Worm (Caenorhabditis elegans) whole organism, L4 larva: ENCODE measurements around the gene R10E4.6.

Experiments used
- F10B5.3 ChIP-seq: sonication (generic microtip); optimal IDR thresholded peaks from 2 replicates; lab custom pipeline; 2016; ENCODE audit warnings: mild to moderate bottlenecking, missing genetic modification characterization, missing compliant biosample characterization
- T20F7.1 ChIP-seq: fragments of 200-800 bp; sonication (Bioruptor generic); optimal IDR thresholded peaks from 2 replicates; lab custom pipeline; 2018; ENCODE audit warnings: mild to moderate bottlenecking, missing genetic modification characterization, missing compliant biosample characterization
- Y105C5A.15 ChIP-seq: fragments of 200-800 bp; sonication (Bioruptor generic); IDR thresholded peaks from 2 replicates; pipeline ENCODE4 v1.3.6; 2022; ENCODE audit warnings: missing genetic modification characterization, missing compliant biosample characterization
- Y75B8A.6 ChIP-seq: fragments of 200-800 bp; sonication (Bioruptor generic); IDR thresholded peaks from 2 replicates; pipeline ENCODE4 v1.3.6; 2022; ENCODE audit warnings: missing genetic modification reagents, missing genetic modification characterization, missing compliant biosample characterization
- ZK337.2 ChIP-seq: fragments of 200-800 bp; sonication (Bioruptor generic); IDR thresholded peaks from 2 replicates; pipeline ENCODE4 v1.3.6; 2022; ENCODE audit warnings: missing genetic modification reagents, missing genetic modification characterization, missing compliant biosample characterization
- aha-1 ChIP-seq: fragments of 150-350 bp; peaks from one replicate; lab custom pipeline; 2014; ENCODE audit warnings: missing biosample characterization, missing genetic modification characterization
- aly-2 ChIP-seq: sonication (generic microtip); optimal IDR thresholded peaks from 2 replicates; lab custom pipeline; 2018; ENCODE audit warnings: missing biosample characterization, missing genetic modification characterization
- arid-1 ChIP-seq: fragments of 200-800 bp; sonication (Bioruptor generic); conservative IDR thresholded peaks from 2 replicates; pipeline ENCODE4 v1.3.6; 2022; ENCODE audit warnings: missing genetic modification reagents, missing genetic modification characterization, missing compliant biosample characterization
- ceh-28 ChIP-seq: fragments of 150-350 bp; optimal IDR thresholded peaks from 2 replicates; lab custom pipeline; 2014; ENCODE audit warnings: missing biosample characterization, missing genetic modification reagents, missing genetic modification characterization
- ceh-32 ChIP-seq: sonication (generic microtip); optimal IDR thresholded peaks from 2 replicates; lab custom pipeline; 2016; ENCODE audit warnings: mild to moderate bottlenecking, missing genetic modification characterization, missing compliant biosample characterization; ENCODE audit not compliant: poor library complexity
- ceh-44 ChIP-seq: fragments of 200-800 bp; sonication (Bioruptor generic); IDR thresholded peaks from 2 replicates; pipeline ENCODE4 v1.3.6; 2022; ENCODE audit warnings: missing genetic modification reagents, missing genetic modification characterization, missing compliant biosample characterization
- ces-1 ChIP-seq: fragments of 150-350 bp; sonication (generic microtip); optimal IDR thresholded peaks from 4 replicates; lab custom pipeline; 2014; ENCODE audit warnings: missing biosample characterization, missing genetic modification reagents, missing genetic modification characterization
- cey-2 ChIP-seq: sonication (generic microtip); optimal IDR thresholded peaks from 3 replicates; lab custom pipeline; 2017; ENCODE audit warnings: missing genetic modification characterization, mild to moderate bottlenecking, missing compliant biosample characterization, antibody characterized with exemption, borderline replicate concordance; ENCODE audit not compliant: insufficient read depth
- daf-16 ChIP-seq, 3 experiments: sonication (generic microtip); optimal IDR thresholded peaks; 2 replicates each; lab custom pipeline; 2016 to 2017; ENCODE audit warnings: missing genetic modification characterization in 3 of 3, missing genetic modification reagents in 3 of 3, mild to moderate bottlenecking in 2 of 3, missing compliant biosample characterization in 2 of 3, missing biosample characterization in 1 of 3, moderate library complexity in 1 of 3
- dmd-6 ChIP-seq: fragments of 200-800 bp; sonication (Bioruptor generic); IDR thresholded peaks from 2 replicates; pipeline ENCODE4 v1.3.6; 2022; ENCODE audit warnings: missing genetic modification reagents, missing genetic modification characterization, missing compliant biosample characterization
- dmd-9 ChIP-seq: fragments of 200-800 bp; sonication (Bioruptor generic); IDR thresholded peaks from 2 replicates; pipeline ENCODE4 v1.3.6; 2022; ENCODE audit warnings: missing genetic modification reagents, missing genetic modification characterization, missing compliant biosample characterization
- dpl-1 ChIP-seq: fragments of 150-350 bp; optimal IDR thresholded peaks from 2 replicates; lab custom pipeline; 2014; ENCODE audit warnings: missing biosample characterization, missing genetic modification reagents, missing genetic modification characterization
- egl-27 ChIP-seq: sonication (generic microtip); optimal IDR thresholded peaks from 3 replicates; lab custom pipeline; 2017; ENCODE audit warnings: missing biosample characterization, missing genetic modification reagents, missing genetic modification characterization
- egl-43 ChIP-seq: fragments of 200-800 bp; sonication (Bioruptor generic); IDR thresholded peaks from 2 replicates; pipeline ENCODE4 v1.3.6; 2022; ENCODE audit warnings: missing genetic modification reagents, missing genetic modification characterization, missing compliant biosample characterization
- fkh-10 ChIP-seq: fragments of 150-350 bp; optimal IDR thresholded peaks from 2 replicates; lab custom pipeline; 2014; ENCODE audit warnings: missing biosample characterization, missing genetic modification reagents, missing genetic modification characterization
- gei-8 ChIP-seq: fragments of 200-800 bp; sonication (Bioruptor generic); optimal IDR thresholded peaks from 2 replicates; lab custom pipeline; 2018; ENCODE audit warnings: mild to moderate bottlenecking, missing genetic modification characterization, missing compliant biosample characterization
- hif-1 ChIP-seq, 2 experiments: sonication (generic microtip); optimal IDR thresholded peaks; 2 replicates each; lab custom pipeline; 2016 to 2017; ENCODE audit warnings: missing compliant biosample characterization in 2 of 2, missing genetic modification characterization in 2 of 2, missing genetic modification reagents in 2 of 2, missing genotype in 2 of 2, mild to moderate bottlenecking in 1 of 2
- hlh-30 ChIP-seq: sonication (generic microtip); optimal IDR thresholded peaks from 2 replicates; lab custom pipeline; 2017; ENCODE audit warnings: antibody characterized with exemption, mild to moderate bottlenecking, missing genetic modification characterization, missing compliant biosample characterization; ENCODE audit not compliant: insufficient read depth
- hmg-1.1 ChIP-seq: fragments of 200-800 bp; sonication (Bioruptor generic); IDR thresholded peaks from 2 replicates; pipeline ENCODE4 v1.3.6; 2022; ENCODE audit warnings: missing genetic modification reagents, missing genetic modification characterization, missing compliant biosample characterization
- lim-7 ChIP-seq: fragments of 200-800 bp; sonication (Bioruptor generic); IDR thresholded peaks from 2 replicates; pipeline ENCODE4 v1.3.6; 2022; ENCODE audit warnings: missing genetic modification characterization, missing compliant biosample characterization
- lin-29 ChIP-seq: fragments of 200-800 bp; sonication (Bioruptor generic); IDR thresholded peaks from 2 replicates; pipeline ENCODE4 v1.3.6; 2022; ENCODE audit warnings: missing genetic modification reagents, missing genetic modification characterization, missing compliant biosample characterization
- lir-3 ChIP-seq: sonication (generic microtip); optimal IDR thresholded peaks from 2 replicates; lab custom pipeline; 2016; ENCODE audit warnings: mild to moderate bottlenecking, missing genetic modification characterization, missing compliant biosample characterization
- lsy-2 ChIP-seq, 2 experiments: fragments of 150-350 bp in 1 of 2; sonication (generic microtip) in 1 of 2; optimal IDR thresholded peaks; 2 replicates each; lab custom pipeline; 2014 to 2017; ENCODE audit warnings: missing biosample characterization in 2 of 2, missing genetic modification characterization in 2 of 2
- mdl-1 ChIP-seq, 2 experiments: fragments of 150-350 bp in 1 of 2; sonication (generic microtip) in 1 of 2; optimal IDR thresholded peaks; 2 replicates each; lab custom pipeline; 2014 to 2017; ENCODE audit warnings: missing biosample characterization in 2 of 2, missing genetic modification characterization in 2 of 2
- mdt-29 ChIP-seq: fragments of 200-800 bp; sonication (Bioruptor generic); IDR thresholded peaks from 2 replicates; pipeline ENCODE4 v1.3.6; 2022; ENCODE audit warnings: missing genetic modification reagents, missing genetic modification characterization, missing compliant biosample characterization
- mes-2 ChIP-seq: sonication (generic microtip); optimal IDR thresholded peaks from 2 replicates; lab custom pipeline; 2016; ENCODE audit warnings: missing genotype, mild to moderate bottlenecking, missing genetic modification characterization, missing compliant biosample characterization; ENCODE audit not compliant: poor library complexity, severe bottlenecking
- mxl-3 ChIP-seq: fragments of 200-800 bp; sonication (Bioruptor generic); optimal IDR thresholded peaks from 2 replicates; lab custom pipeline; 2018; ENCODE audit warnings: mild to moderate bottlenecking, missing genetic modification characterization, missing compliant biosample characterization
- nhr-102 ChIP-seq: sonication (generic microtip); optimal IDR thresholded peaks from 2 replicates; lab custom pipeline; 2016; ENCODE audit warnings: mild to moderate bottlenecking, missing genetic modification characterization, moderate library complexity, missing compliant biosample characterization
- nhr-111 ChIP-seq: fragments of 200-800 bp; sonication (Bioruptor generic); optimal IDR thresholded peaks from 2 replicates; lab custom pipeline; 2018; ENCODE audit warnings: mild to moderate bottlenecking, missing genetic modification characterization, missing compliant biosample characterization
- nhr-237 ChIP-seq: sonication (generic microtip); optimal IDR thresholded peaks from 2 replicates; lab custom pipeline; 2017; ENCODE audit warnings: missing biosample characterization, missing genetic modification characterization
- nhr-25 ChIP-seq: sonication (generic microtip); optimal IDR thresholded peaks from 2 replicates; lab custom pipeline; 2017; ENCODE audit warnings: missing genetic modification characterization, mild to moderate bottlenecking, missing compliant biosample characterization, antibody characterized with exemption, moderate library complexity, borderline replicate concordance; ENCODE audit not compliant: insufficient read depth
- nhr-77 ChIP-seq: fragments of 150-350 bp; optimal IDR thresholded peaks from 2 replicates; lab custom pipeline; 2014; ENCODE audit warnings: missing biosample characterization, missing genetic modification characterization
- pha-4 ChIP-seq, 2 experiments: fragments of 150-350 bp in 1 of 2; fragments of 200-800 bp in 1 of 2; sonication (Bioruptor generic) in 1 of 2; IDR thresholded peaks in 1 of 2; optimal IDR thresholded peaks in 1 of 2; 2 replicates each; pipeline versions ENCODE4 v1.3.6 to Lab custom; 2014 to 2022; ENCODE audit warnings: missing genetic modification characterization in 2 of 2, missing genetic modification reagents in 2 of 2, missing biosample characterization in 1 of 2, missing compliant biosample characterization in 1 of 2
- saeg-2 ChIP-seq: fragments of 200-800 bp; sonication (Bioruptor generic); IDR thresholded peaks from 2 replicates; pipeline ENCODE4 v1.3.6; 2022; ENCODE audit warnings: missing genetic modification reagents, missing genetic modification characterization, missing compliant biosample characterization
- set-16 ChIP-seq: fragments of 200-800 bp; sonication (Bioruptor generic); IDR thresholded peaks from 2 replicates; pipeline ENCODE4 v1.3.6; 2022; ENCODE audit warnings: missing genetic modification reagents, missing genetic modification characterization, missing compliant biosample characterization
- snpc-1.2 ChIP-seq: fragments of 200-800 bp; sonication (Bioruptor generic); IDR thresholded peaks from 2 replicates; pipeline ENCODE4 v1.3.6; 2022; ENCODE audit warnings: missing genetic modification reagents, missing genetic modification characterization, missing compliant biosample characterization
- tag-97 ChIP-seq: fragments of 200-800 bp; sonication (Bioruptor generic); IDR thresholded peaks from 2 replicates; pipeline ENCODE4 v1.3.6; 2022; ENCODE audit warnings: missing genetic modification characterization, missing compliant biosample characterization
- tra-1 ChIP-seq: fragments of 200-800 bp; sonication (Bioruptor generic); IDR thresholded peaks from 2 replicates; pipeline ENCODE4 v1.3.6; 2022; ENCODE audit warnings: missing genetic modification reagents, missing genetic modification characterization, missing compliant biosample characterization
- unc-130 ChIP-seq: sonication (generic microtip); optimal IDR thresholded peaks from 2 replicates; lab custom pipeline; 2016; ENCODE audit warnings: missing genetic modification reagents, missing genetic modification characterization, missing compliant biosample characterization
- unc-62 ChIP-seq, 3 experiments: fragments of 150-350 bp in 1 of 3; sonication (generic microtip); optimal IDR thresholded peaks in 2 of 3; peaks in 1 of 3; 1 replicate in 1 of 3; 2 replicates in 2 of 3; lab custom pipeline; 2014 to 2017; ENCODE audit warnings: missing biosample characterization in 3 of 3, missing genetic modification characterization in 3 of 3, missing genetic modification reagents in 3 of 3, missing genotype in 1 of 3
- zag-1 ChIP-seq: fragments of 150-350 bp; optimal IDR thresholded peaks from 2 replicates; lab custom pipeline; 2014; ENCODE audit warnings: missing biosample characterization, missing genetic modification characterization
- zfp-2 ChIP-seq: sonication (generic microtip); optimal IDR thresholded peaks from 2 replicates; lab custom pipeline; 2016; ENCODE audit warnings: mild to moderate bottlenecking, missing genetic modification characterization, missing compliant biosample characterization
- ztf-11 ChIP-seq: fragments of 150-350 bp; optimal IDR thresholded peaks from 2 replicates; lab custom pipeline; 2014; ENCODE audit warnings: missing biosample characterization, missing genetic modification characterization
- ztf-7 ChIP-seq: fragments of 150-350 bp; optimal IDR thresholded peaks from 2 replicates; lab custom pipeline; 2014; ENCODE audit warnings: missing biosample characterization, missing genetic modification characterization

Gene R10E4.6

ce11 chrIII:4335614-4336013 lies 42.4 kb downstream of the R10E4.6 start (continued):
- no peak for TF ChIP-seq ztf-7
- no peak for TF ChIP-seq hlh-30 (tag; lab: Kevin White, UChicago)
- TF ChIP-seq fkh-10, result peak; percentile 6
- TF ChIP-seq zag-1 (tag; lab: Kevin White, UChicago), result no peak
- TF ChIP-seq mdl-1 (tag; optimal IDR thresholded peaks at IDR 0.05; lab: Kevin White, UChicago), result peak in 1 of 2 experiments; percentile 59
- TF ChIP-seq ceh-32, result no peak
- no peak for TF ChIP-seq Y105C5A.15 (GFP tag; lab: Robert Waterston, UW)
- no peak for TF ChIP-seq gei-8 (GFP tag; lab: Kevin White, UChicago)
- TF ChIP-seq F10B5.3 (tag; lab: Kevin White, UChicago), result no peak
- TF ChIP-seq hif-1 (tag; optimal IDR thresholded peaks at IDR 0.05; lab: Kevin White, UChicago), result peak in 1 of 2 experiments; percentile 31
- no peak for TF ChIP-seq lim-7
- no peak for TF ChIP-seq Y75B8A.6 (GFP tag; lab: Robert Waterston, UW)
- TF ChIP-seq tag-97 (GFP tag; lab: Robert Waterston, UW), result no peak
- TF ChIP-seq ceh-28 (tag; lab: Kevin White, UChicago), result no peak
- no peak for TF ChIP-seq ztf-11 (tag; lab: Kevin White, UChicago)
- no peak for TF ChIP-seq tra-1 (GFP tag; lab: Robert Waterston, UW)
- no peak for TF ChIP-seq ceh-44 (GFP tag; lab: Robert Waterston, UW)
- no peak for TF ChIP-seq mdt-29 (GFP tag; lab: Robert Waterston, UW)
- no peak for TF ChIP-seq saeg-2
- TF ChIP-seq nhr-102 (tag; lab: Kevin White, UChicago), result no peak
- no peak for TF ChIP-seq egl-27 (tag; lab: Kevin White, UChicago)
- no peak for TF ChIP-seq ces-1 (GFP tag; lab: Kevin White, UChicago)
- no peak for TF ChIP-seq nhr-77 (tag; lab: Kevin White, UChicago)
- TF ChIP-seq nhr-25, result no peak
- TF ChIP-seq mxl-3 (GFP tag; lab: Kevin White, UChicago), result peak; percentile 2
- TF ChIP-seq dmd-6, result no peak
- peak; percentile 51; the same call in 1 of the 2 replicates for TF ChIP-seq egl-43 (GFP tag; lab: Robert Waterston, UW)
- TF ChIP-seq cey-2 (tag; lab: Kevin White, UChicago), result no peak
- no peak for TF ChIP-seq lir-3 (tag; lab: Kevin White, UChicago)
- TF ChIP-seq nhr-237 (tag; lab: Kevin White, UChicago), result no peak
- no peak for TF ChIP-seq lin-29 (GFP tag; lab: Robert Waterston, UW)
- TF ChIP-seq pha-4 (GFP tag; IDR thresholded peaks at IDR 0.05; lab: Robert Waterston, UW), result no peak
- no peak for TF ChIP-seq pha-4 (tag; optimal IDR thresholded peaks at IDR 0.05; lab: Kevin White, UChicago)
- no peak for TF ChIP-seq zfp-2 (tag; lab: Kevin White, UChicago)
- TF ChIP-seq daf-16 (GFP tag; optimal IDR thresholded peaks at IDR 0.05; lab: Kevin White, UChicago), result no peak
- TF ChIP-seq daf-16 (tag; optimal IDR thresholded peaks at IDR 0.05; lab: Kevin White, UChicago), result no peak
- no peak for TF ChIP-seq T20F7.1 (GFP tag; lab: Kevin White, UChicago)
- TF ChIP-seq hmg-1.1 (GFP tag; lab: Robert Waterston, UW), result peak; percentile 74
- no peak for TF ChIP-seq nhr-111 (GFP tag; lab: Kevin White, UChicago)

ce11 chrIII:4343070-4343469 lies 49.9 kb downstream of the R10E4.6 start, which contains the start of the genes B0285.3 and lcmt-1:
TSS of gene B0285.3 (minus strand) at chrIII:4343336.
TSS of gene lcmt-1 (plus strand) at chrIII:4343446.
- no peak for TF ChIP-seq hmg-1.1 (GFP tag; lab: Robert Waterston, UW)
- peak; percentile 94 for TF ChIP-seq mes-2 (tag; lab: Kevin White, UChicago)
- no peak for TF ChIP-seq snpc-1.2 (GFP tag; lab: Robert Waterston, UW)
- TF ChIP-seq set-16 (GFP tag; lab: Robert Waterston, UW), result no peak
- TF ChIP-seq hif-1 (tag; optimal IDR thresholded peaks at IDR 0.05; lab: Kevin White, UChicago), result peak in 1 of 2 experiments; percentile 70
- TF ChIP-seq tag-97 (GFP tag; lab: Robert Waterston, UW), result no peak
- peak; percentile 72 for TF ChIP-seq unc-130 (GFP tag; lab: Kevin White, UChicago)
- no peak for TF ChIP-seq dmd-9 (GFP tag; lab: Robert Waterston, UW)
- peak; percentile 72 for TF ChIP-seq aha-1 (tag; lab: Kevin White, UChicago)
- TF ChIP-seq aly-2, result no peak
- TF ChIP-seq ZK337.2 (GFP tag; lab: Robert Waterston, UW), result peak; percentile 60; the same call in 1 of the 2 replicates
- peak; percentile 55 for TF ChIP-seq dpl-1 (GFP tag; lab: Kevin White, UChicago)
- no peak for TF ChIP-seq arid-1
- no peak for TF ChIP-seq egl-27 (tag; lab: Kevin White, UChicago)
- peak in 1 of 2 experiments; percentile 84 for TF ChIP-seq unc-62 (GFP tag; optimal IDR thresholded peaks at IDR 0.05 in 1 of 2; lab: Kevin White, UChicago)
- no peak for TF ChIP-seq unc-62 (tag; optimal IDR thresholded peaks at IDR 0.05; lab: Kevin White, UChicago)
- peak in 1 of 2 experiments; percentile 66 for TF ChIP-seq lsy-2 (tag; optimal IDR thresholded peaks at IDR 0.05; lab: Kevin White, UChicago)
